ENCODE assay signal across 1 fruit fly cellular context in the genomic region with DNA sequence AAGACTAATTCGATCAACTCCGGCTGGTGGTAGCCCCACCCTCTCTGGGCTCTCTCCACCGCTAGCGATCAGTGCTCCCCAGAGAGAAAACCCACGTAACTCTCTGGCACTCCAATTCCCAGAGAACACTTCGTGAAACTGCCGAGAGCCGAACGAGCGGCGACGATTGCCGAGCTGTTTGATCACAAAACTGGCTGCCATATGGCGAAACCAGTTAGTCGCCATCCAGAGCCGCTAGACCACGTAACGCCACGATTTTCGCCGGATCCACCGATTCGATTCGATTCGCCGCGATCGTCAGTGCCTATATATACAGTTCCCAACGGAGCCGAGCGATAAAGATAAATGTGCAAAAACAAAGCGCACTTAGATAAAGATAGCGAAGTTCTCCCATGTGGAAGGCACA.
TF ChIP-seq lines count a peak whose summit lies in the region.

A gene (plus strand): TSS at position 209 of the 406 bp plus-strand sequence.

TF ChIP-seq in whole organism, embryonic, 481 proteins besides CTCF, POLR2A, EP300 and RAD21 (continued from another document and continues in another):
- TF ChIP-seq Asciz (GFP tag; optimal IDR thresholded peaks at IDR 0.05; lab: Kevin White, UChicago) (no peak), Dref (GFP tag; IDR thresholded peaks at IDR 0.05; lab: Robert Waterston, UW) (0 out of 2 replicates have a peak, but pooled peaks have one; percentile 10), twi (tag; optimal IDR thresholded peaks at IDR 0.05; lab: Kevin White, UChicago) (peak; percentile 63), Trl (optimal IDR thresholded peaks at IDR 0.05; lab: Kevin White, UChicago) (peak; percentile 91 to 96), Trl (GFP tag; optimal IDR thresholded peaks at IDR 0.05; lab: Kevin White, UChicago) (peak; percentile 29), seq (GFP tag; IDR thresholded peaks at IDR 0.05; lab: Robert Waterston, UW) (peak; percentile 43; the same call in 1 of the 2 replicates), caup (GFP tag; optimal IDR thresholded peaks at IDR 0.05; lab: Kevin White, UChicago; ENCODE audit: severe bottlenecking) (peak; percentile 58), CG17568 (GFP tag; optimal IDR thresholded peaks at IDR 0.05; lab: Kevin White, UChicago) (peak; percentile 32), so (GFP tag; IDR thresholded peaks at IDR 0.05; lab: Robert Waterston, UW) (peak; percentile 66; the same call in 2 of the 3 replicates), CG17612 (GFP tag; IDR thresholded peaks at IDR 0.05; lab: Robert Waterston, UW) (no peak), NfI (GFP tag; optimal IDR thresholded peaks at IDR 0.05; lab: Kevin White, UChicago) (peak; percentile 3), CG32772 (GFP tag; IDR thresholded peaks at IDR 0.05; lab: Robert Waterston, UW) (no peak), unpg (GFP tag; optimal IDR thresholded peaks at IDR 0.05; lab: Kevin White, UChicago) (peak; percentile 36), mld (GFP tag; IDR thresholded peaks at IDR 0.05; lab: Robert Waterston, UW; ENCODE audit: partially characterized antibody) (peak; percentile 49; the same call in 1 of the 3 replicates), CG31224 (GFP tag; IDR thresholded peaks at IDR 0.05; lab: Robert Waterston, UW) (no peak), her (GFP tag; optimal IDR thresholded peaks at IDR 0.05; lab: Kevin White, UChicago) (peak; percentile 61), CG33557 (GFP tag; optimal IDR thresholded peaks at IDR 0.05; lab: Kevin White, UChicago) (peak; percentile 14), tll (GFP tag; optimal IDR thresholded peaks at IDR 0.05; lab: Kevin White, UChicago) (no peak), Adf1 (GFP tag; IDR thresholded peaks at IDR 0.05; lab: Robert Waterston, UW) (peak; percentile 45; the same call in 1 of the 2 replicates), HLH4C (GFP tag; IDR thresholded peaks at IDR 0.05; lab: Robert Waterston, UW; ENCODE audit: partially characterized antibody) (peak; percentile 35; the same call in 1 of the 3 replicates), CG13296 (GFP tag; optimal IDR thresholded peaks at IDR 0.05; lab: Kevin White, UChicago) (peak; percentile 28), lmd (GFP tag; IDR thresholded peaks at IDR 0.05; lab: Robert Waterston, UW) (peak; percentile 15; the same call in 1 of the 2 replicates), CG11723 (GFP tag; optimal IDR thresholded peaks at IDR 0.05; lab: Kevin White, UChicago) (no peak), CG17328 (GFP tag; IDR thresholded peaks at IDR 0.05; lab: Robert Waterston, UW) (0 out of 2 replicates have a peak, but pooled peaks have one; percentile 47), CG13894 (tag; optimal IDR thresholded peaks at IDR 0.05; lab: Kevin White, UChicago) (peak; percentile 92), CG1647 (GFP tag; optimal IDR thresholded peaks at IDR 0.05; lab: Kevin White, UChicago) (no peak), unc-4 (GFP tag; IDR thresholded peaks at IDR 0.05; lab: Robert Waterston, UW; ENCODE audit: partially characterized antibody) (peak; percentile 60), onecut (GFP tag; IDR thresholded peaks at IDR 0.05; lab: Robert Waterston, UW) (peak; percentile 25; the same call in 1 of the 2 replicates), Aef1 (GFP tag; IDR thresholded peaks at IDR 0.05; lab: Robert Waterston, UW) (no peak), Opbp (GFP tag; IDR thresholded peaks at IDR 0.05; lab: Robert Waterston, UW; ENCODE audit: partially characterized antibody) (0 out of 3 replicates have a peak, but pooled peaks have one; percentile 53), Eip74EF (GFP tag; optimal IDR thresholded peaks at IDR 0.05; lab: Kevin White, UChicago) (peak in 1 of 2 experiments; percentile 61), PHDP (tag; optimal IDR thresholded peaks at IDR 0.05; lab: Kevin White, UChicago) (peak; percentile 11), ato (GFP tag; IDR thresholded peaks at IDR 0.05; lab: Robert Waterston, UW; ENCODE audit: partially characterized antibody) (peak; percentile 80), CG11696 (GFP tag; IDR thresholded peaks at IDR 0.05; lab: Robert Waterston, UW) (peak; percentile 29; the same call in 1 of the 2 replicates), org-1 (GFP tag; optimal IDR thresholded peaks at IDR 0.05; lab: Kevin White, UChicago) (no peak), stwl (tag; optimal IDR thresholded peaks at IDR 0.05; lab: Kevin White, UChicago) (peak; percentile 1), CG8281 (tag; optimal IDR thresholded peaks at IDR 0.05; lab: Kevin White, UChicago) (no peak), CG31365 (tag; optimal IDR thresholded peaks at IDR 0.05; lab: Kevin White, UChicago) (peak; percentile 24), Antp (GFP tag; optimal IDR thresholded peaks at IDR 0.05; lab: Kevin White, UChicago) (peak; percentile 24), CG13775 (GFP tag; optimal IDR thresholded peaks at IDR 0.05; lab: Kevin White, UChicago) (peak; percentile 17), BEAF-32 (GFP tag; optimal IDR thresholded peaks at IDR 0.05; lab: Kevin White, UChicago) (no peak), tx (GFP tag; optimal IDR thresholded peaks at IDR 0.05; lab: Kevin White, UChicago) (peak; percentile 66), CG17912 (GFP tag; optimal IDR thresholded peaks at IDR 0.05; lab: Kevin White, UChicago) (peak; percentile 72), CG4360 (GFP tag; IDR thresholded peaks at IDR 0.05; lab: Robert Waterston, UW) (peak; percentile 16; the same call in 1 of the 2 replicates), Gug (GFP tag; IDR thresholded peaks at IDR 0.05; lab: Robert Waterston, UW) (0 out of 4 replicates have a peak, but pooled peaks have one; percentile 19), CG11247 (GFP tag; IDR thresholded peaks at IDR 0.05; lab: Robert Waterston, UW) (peak; percentile 48; the same call in 1 of the 2 replicates), kah (GFP tag; optimal IDR thresholded peaks at IDR 0.05; lab: Kevin White, UChicago) (peak; percentile 56), Atf6 (GFP tag; IDR thresholded peaks at IDR 0.05; lab: Robert Waterston, UW) (peak; percentile 59), bsh (GFP tag; optimal IDR thresholded peaks at IDR 0.05; lab: Kevin White, UChicago) (peak in 1 of 2 experiments; percentile 25), Camta (GFP tag; optimal IDR thresholded peaks at IDR 0.05; lab: Kevin White, UChicago) (no peak), CG6765 (GFP tag; optimal IDR thresholded peaks at IDR 0.05; lab: Kevin White, UChicago) (peak; percentile 31), hbn (GFP tag; IDR thresholded peaks at IDR 0.05; lab: Robert Waterston, UW; ENCODE audit: partially characterized antibody) (peak; percentile 51; the same call in 1 of the 2 replicates), sr (GFP tag; IDR thresholded peaks at IDR 0.05; lab: Robert Waterston, UW) (peak; percentile 72; the same call in 2 of the 3 replicates), CG14441 (GFP tag; IDR thresholded peaks at IDR 0.05; lab: Robert Waterston, UW) (peak; percentile 49; the same call in 1 of the 2 replicates), CG7839 (tag; optimal IDR thresholded peaks at IDR 0.05; lab: Kevin White, UChicago) (peak; percentile 17), CG14014 (GFP tag; IDR thresholded peaks at IDR 0.05; lab: Robert Waterston, UW) (no peak; the same call in 1 of the 2 replicates), dmrt99B (tag; optimal IDR thresholded peaks at IDR 0.05; lab: Kevin White, UChicago) (peak; percentile 27), Mrtf (GFP tag; IDR thresholded peaks at IDR 0.05; lab: Robert Waterston, UW) (no peak), CG2202 (tag; optimal IDR thresholded peaks at IDR 0.05; lab: Kevin White, UChicago) (no peak), CG16863 (GFP tag; optimal IDR thresholded peaks at IDR 0.05; lab: Kevin White, UChicago) (no peak), mirr (GFP tag; optimal IDR thresholded peaks at IDR 0.05; lab: Kevin White, UChicago) (peak; percentile 67), CG1529 (GFP tag; optimal IDR thresholded peaks at IDR 0.05; lab: Kevin White, UChicago) (peak; percentile 13), Optix (GFP tag; IDR thresholded peaks at IDR 0.05; lab: Robert Waterston, UW) (no peak), lab (GFP tag; optimal IDR thresholded peaks at IDR 0.05; lab: Kevin White, UChicago) (peak; percentile 81), chinmo (GFP tag; IDR thresholded peaks at IDR 0.05; lab: Robert Waterston, UW; ENCODE audit: partially characterized antibody) (peak; percentile 96; the same call in 3 of the 4 replicates), scrt (GFP tag; optimal IDR thresholded peaks at IDR 0.05; lab: Kevin White, UChicago) (peak; percentile 15), CG2712 (tag; optimal IDR thresholded peaks at IDR 0.05; lab: Kevin White, UChicago) (peak; percentile 27), Ets65A (GFP tag; lab: Kevin White, UChicago) (no peak), ap (GFP tag; IDR thresholded peaks at IDR 0.05; lab: Robert Waterston, UW) (0 out of 2 replicates have a peak, but pooled peaks have one; percentile 8), CG18599 (GFP tag; optimal IDR thresholded peaks at IDR 0.05; lab: Kevin White, UChicago) (peak; percentile 45), nau (GFP tag; optimal IDR thresholded peaks at IDR 0.05; lab: Kevin White, UChicago) (peak; percentile 52), zen2 (GFP tag; IDR thresholded peaks at IDR 0.05; lab: Robert Waterston, UW; ENCODE audit: partially characterized antibody) (peak; percentile 67; the same call in 2 of the 3 replicates), croc (GFP tag; conservative IDR thresholded peaks at IDR 0.05; lab: Robert Waterston, UW) (no peak), sens-2 (GFP tag; IDR thresholded peaks at IDR 0.05; lab: Robert Waterston, UW) (0 out of 2 replicates have a peak, but pooled peaks have one; percentile 15), CG4707 (GFP tag; optimal IDR thresholded peaks at IDR 0.05; lab: Kevin White, UChicago) (peak; percentile 8), dpn (GFP tag; optimal IDR thresholded peaks at IDR 0.05; lab: Kevin White, UChicago) (peak; percentile 9 to 21), CG6175 (GFP tag; IDR thresholded peaks at IDR 0.05; lab: Robert Waterston, UW) (0 out of 3 replicates have a peak, but pooled peaks have one; percentile 45), sima (GFP tag; optimal IDR thresholded peaks at IDR 0.05; lab: Kevin White, UChicago) (no peak), z (GFP tag; IDR thresholded peaks at IDR 0.05; lab: Robert Waterston, UW) (0 out of 3 replicates have a peak, but pooled peaks have one; percentile 40), CG10147 (GFP tag; optimal IDR thresholded peaks at IDR 0.05; lab: Kevin White, UChicago) (peak; percentile 20), sug (tag; optimal IDR thresholded peaks at IDR 0.05; lab: Kevin White, UChicago) (peak; percentile 75), HmgD (GFP tag; optimal IDR thresholded peaks at IDR 0.05; lab: Kevin White, UChicago) (peak; percentile 53), HLH3B (GFP tag; IDR thresholded peaks at IDR 0.05; lab: Robert Waterston, UW) (peak; percentile 43; the same call in 1 of the 2 replicates), NK7.1 (GFP tag; optimal IDR thresholded peaks at IDR 0.05; lab: Kevin White, UChicago) (peak; percentile 29), Awh (GFP tag; IDR thresholded peaks at IDR 0.05; lab: Robert Waterston, UW) (peak; percentile 44; the same call in 1 of the 2 replicates), CG34376 (GFP tag; optimal IDR thresholded peaks at IDR 0.05; lab: Kevin White, UChicago) (peak; percentile 87), E2f2 (GFP tag; IDR thresholded peaks at IDR 0.05; lab: Robert Waterston, UW) (peak; percentile 45; the same call in 1 of the 2 replicates), CG4424 (GFP tag; optimal IDR thresholded peaks at IDR 0.05; lab: Kevin White, UChicago) (no peak), sd (tag; optimal IDR thresholded peaks at IDR 0.05; lab: Kevin White, UChicago) (peak; percentile 53), CG15514 (GFP tag; optimal IDR thresholded peaks at IDR 0.05; lab: Kevin White, UChicago) (peak; percentile 63), Ada2b (GFP tag; IDR thresholded peaks at IDR 0.05; lab: Robert Waterston, UW) (peak; percentile 39; the same call in 1 of the 2 replicates), Nf-YC (tag; optimal IDR thresholded peaks at IDR 0.05; lab: Kevin White, UChicago) (peak; percentile 56), CG30403 (GFP tag; optimal IDR thresholded peaks at IDR 0.05; lab: Kevin White, UChicago) (no peak), CG13624 (GFP tag; optimal IDR thresholded peaks at IDR 0.05; lab: Kevin White, UChicago) (peak; percentile 12), disco-r (GFP tag; optimal IDR thresholded peaks at IDR 0.05; lab: Kevin White, UChicago) (no peak), Drgx (GFP tag; IDR thresholded peaks at IDR 0.05; lab: Robert Waterston, UW) (peak; percentile 60), Pdp1 (GFP tag; optimal IDR thresholded peaks at IDR 0.05; lab: Kevin White, UChicago) (peak in 1 of 2 experiments; percentile 80), HHEX (GFP tag; optimal IDR thresholded peaks at IDR 0.05; lab: Kevin White, UChicago) (peak; percentile 37), CG11560 (tag; IDR thresholded peaks at IDR 0.05; lab: Robert Waterston, UW) (no peak), ftz-f1 (GFP tag; optimal IDR thresholded peaks at IDR 0.05; lab: Kevin White, UChicago) (peak; percentile 65), exex (tag; optimal IDR thresholded peaks at IDR 0.05; lab: Kevin White, UChicago) (peak; percentile 47), CG18262 (tag; optimal IDR thresholded peaks at IDR 0.05; lab: Kevin White, UChicago) (peak; percentile 22), Bdp1 (GFP tag; optimal IDR thresholded peaks at IDR 0.05; lab: Kevin White, UChicago) (no peak), nom (GFP tag; optimal IDR thresholded peaks at IDR 0.05; lab: Kevin White, UChicago) (peak; percentile 85), Hand (GFP tag; optimal IDR thresholded peaks at IDR 0.05; lab: Kevin White, UChicago) (peak; percentile 61), BtbVII (GFP tag; optimal IDR thresholded peaks at IDR 0.05; lab: Kevin White, UChicago) (peak; percentile 62), CG15269 (tag; optimal IDR thresholded peaks at IDR 0.05; lab: Kevin White, UChicago) (peak; percentile 55), slbo (GFP tag; IDR thresholded peaks at IDR 0.05; lab: Robert Waterston, UW) (peak; percentile 55), CG32767 (GFP tag; IDR thresholded peaks at IDR 0.05; lab: Robert Waterston, UW) (no peak), D (optimal IDR thresholded peaks at IDR 0.05; lab: Kevin White, UChicago) (no peak), D (GFP tag; optimal IDR thresholded peaks at IDR 0.05; lab: Kevin White, UChicago) (no peak), cwo (GFP tag; optimal IDR thresholded peaks at IDR 0.05; lab: Kevin White, UChicago) (peak; percentile 50), CrebB (tag; optimal IDR thresholded peaks at IDR 0.05; lab: Kevin White, UChicago) (peak; percentile 61), CG16779 (GFP tag; IDR thresholded peaks at IDR 0.05; lab: Robert Waterston, UW) (peak; percentile 48; the same call in 1 of the 2 replicates), Taf1 (GFP tag; IDR thresholded peaks at IDR 0.05; lab: Robert Waterston, UW) (no peak; the same call in 1 of the 2 replicates), bowl (GFP tag; IDR thresholded peaks at IDR 0.05; lab: Robert Waterston, UW) (peak; percentile 61; the same call in 1 of the 2 replicates), CG12744 (GFP tag; optimal IDR thresholded peaks at IDR 0.05; lab: Kevin White, UChicago) (peak; percentile 16), CG11456 (GFP tag; IDR thresholded peaks at IDR 0.05; lab: Robert Waterston, UW) (peak; percentile 45; the same call in 1 of the 3 replicates)
